Worm (Caenorhabditis elegans): ENCODE results near the gene affl-1.

- TF ChIP-seq ztf-11 (tag; optimal IDR thresholded peaks at IDR 0.05) = no peak
- no peak for TF ChIP-seq unc-39 (tag; optimal IDR thresholded peaks at IDR 0.05)
- TF ChIP-seq ces-1 (GFP tag; optimal IDR thresholded peaks at IDR 0.05) = no peak
- no peak for TF ChIP-seq unc-62 (GFP tag; optimal IDR thresholded peaks at IDR 0.05)
- TF ChIP-seq snpc-4 (tag; optimal IDR thresholded peaks at IDR 0.05) = no peak
- no peak for TF ChIP-seq ceh-43 (GFP tag; optimal IDR thresholded peaks at IDR 0.05)
- no peak for TF ChIP-seq lin-13 (tag; optimal IDR thresholded peaks at IDR 0.05)
- TF ChIP-seq nhr-12 (tag; optimal IDR thresholded peaks at IDR 0.05) = no peak
- no peak for TF ChIP-seq blmp-1 (tag; optimal IDR thresholded peaks at IDR 0.05)
- TF ChIP-seq nhr-76 (tag; optimal IDR thresholded peaks at IDR 0.05) = no peak
- no peak for TF ChIP-seq drap-1 (GFP tag; optimal IDR thresholded peaks at IDR 0.05)
- no peak for TF ChIP-seq ceh-39 (tag; optimal IDR thresholded peaks at IDR 0.05)
- no peak for TF ChIP-seq elt-1 (tag; optimal IDR thresholded peaks at IDR 0.05; ENCODE audit: borderline replicate concordance, insufficient read depth)
Measured at ce11 chrIII:422553-422952, 17.5 kb upstream of the affl-1 start.

All from whole organism, mixed stage, embryonic.